Worm (Caenorhabditis elegans) whole organism, mixed stage, embryonic: ENCODE results near the gene H03G16.6.

Source experiments
- bed-3 ChIP-seq: fragments of 200-800 bp; sonication (Bioruptor generic); optimal IDR thresholded peaks from 3 replicates; lab custom pipeline; 2018; ENCODE audit warnings: mild to moderate bottlenecking, missing genetic modification characterization, moderate library complexity, missing compliant biosample characterization
- drap-1 ChIP-seq: fragments of 200-800 bp; sonication (Bioruptor generic); optimal IDR thresholded peaks from 3 replicates; lab custom pipeline; 2018; ENCODE audit warnings: mild to moderate bottlenecking, missing genetic modification characterization, missing compliant biosample characterization
- elt-1 ChIP-seq: sonication (generic microtip); optimal IDR thresholded peaks from 2 replicates; lab custom pipeline; 2017; ENCODE audit warnings: missing genetic modification characterization, mild to moderate bottlenecking, missing compliant biosample characterization, antibody characterized with exemption, moderate library complexity, borderline replicate concordance; ENCODE audit not compliant: insufficient read depth
- flh-1 ChIP-seq: fragments of 200-800 bp; sonication (Bioruptor generic); optimal IDR thresholded peaks from 2 replicates; lab custom pipeline; 2018; ENCODE audit warnings: mild to moderate bottlenecking, missing genetic modification characterization, moderate library complexity, missing compliant biosample characterization
- lsy-2 ChIP-seq: fragments of 150-350 bp; optimal IDR thresholded peaks from 2 replicates; lab custom pipeline; 2014; ENCODE audit warnings: missing biosample characterization, missing genetic modification characterization
- mep-1 ChIP-seq: fragments of 150-350 bp; optimal IDR thresholded peaks from 2 replicates; lab custom pipeline; 2017; ENCODE audit warnings: missing biosample characterization, missing genetic modification reagents, missing genetic modification characterization, inconsistent platforms
- mls-2 ChIP-seq: sonication (generic microtip); optimal IDR thresholded peaks from 2 replicates; lab custom pipeline; 2016; ENCODE audit warnings: mild to moderate bottlenecking, missing genetic modification characterization, moderate library complexity, missing compliant biosample characterization
- nhr-237 ChIP-seq: fragments of 150-350 bp; optimal IDR thresholded peaks from 2 replicates; lab custom pipeline; 2014; ENCODE audit warnings: missing biosample characterization, missing genetic modification characterization
- nhr-76 ChIP-seq: sonication (generic microtip); optimal IDR thresholded peaks from 2 replicates; lab custom pipeline; 2017; ENCODE audit warnings: missing biosample characterization, missing genetic modification characterization
- snpc-4 ChIP-seq: fragments of 150-350 bp; optimal IDR thresholded peaks from 2 replicates; lab custom pipeline; 2014; ENCODE audit warnings: missing biosample characterization, missing genetic modification characterization
- unc-120 ChIP-seq: sonication (generic microtip); optimal IDR thresholded peaks from 2 replicates; lab custom pipeline; 2017; ENCODE audit warnings: missing genetic modification characterization, missing compliant biosample characterization; ENCODE audit not compliant: poor library complexity, severe bottlenecking
- unc-62 ChIP-seq: fragments of 150-350 bp; optimal IDR thresholded peaks from 2 replicates; lab custom pipeline; 2014; ENCODE audit warnings: missing biosample characterization, missing genetic modification reagents, missing genetic modification characterization
- ztf-11 ChIP-seq: fragments of 150-350 bp; optimal IDR thresholded peaks from 2 replicates; lab custom pipeline; 2014; ENCODE audit warnings: missing biosample characterization, missing genetic modification characterization

- TF ChIP-seq unc-62 (no peak), mls-2 (tag; lab: Kevin White, UChicago) (no peak), nhr-237 (tag; lab: Kevin White, UChicago) (no peak), ztf-11 (tag; lab: Kevin White, UChicago) (no peak), snpc-4 (tag; lab: Kevin White, UChicago) (no peak), mep-1 (tag; lab: Kevin White, UChicago) (no peak), bed-3 (GFP tag; lab: Kevin White, UChicago) (no peak), flh-1 (GFP tag; lab: Kevin White, UChicago) (no peak), elt-1 (no peak), lsy-2 (tag; lab: Kevin White, UChicago) (no peak), nhr-76 (tag; lab: Kevin White, UChicago) (no peak), drap-1 (GFP tag; lab: Kevin White, UChicago) (no peak), unc-120 (tag; lab: Kevin White, UChicago) (no peak)
Measured at ce11 chrX:15052385-15052784, at the start of gene H03G16.6.
